Fruit fly (Drosophila melanogaster): ENCODE data around the gene Polr2C.
A peak's percentile ranks its signal among the peaks of the same experiment; 100 is the strongest.

Polr2C gene

dm6 chr2L:13833058-13833457 is at the start of gene Polr2C, which contains the start of the genes GatC and PolG2:
Gene Polr2C, plus strand, starts transcription at chr2L:13833337.
Gene GatC, minus strand, starts transcription at chr2L:13833105.
Gene PolG2, minus strand, starts transcription at chr2L:13833105.
- TF ChIP-seq Mio (GFP tag; optimal IDR thresholded peaks at IDR 0.05) = no peak
- TF ChIP-seq jim (GFP tag; optimal IDR thresholded peaks at IDR 0.05) = no peak
- peak; percentile 18 for TF ChIP-seq ey (GFP tag; optimal IDR thresholded peaks at IDR 0.05)
- TF ChIP-seq psq (GFP tag; optimal IDR thresholded peaks at IDR 0.05) = no peak
- TF ChIP-seq Dfd (GFP tag; optimal IDR thresholded peaks at IDR 0.05) = no peak
- no peak for TF ChIP-seq woc (GFP tag; optimal IDR thresholded peaks at IDR 0.05)
- no peak for TF ChIP-seq sage (GFP tag; optimal IDR thresholded peaks at IDR 0.05)
- TF ChIP-seq Abd-B (GFP tag; optimal IDR thresholded peaks at IDR 0.05) = no peak
- no peak for TF ChIP-seq Vsx2 (GFP tag; optimal IDR thresholded peaks at IDR 0.05; ENCODE audit: partially characterized antibody)
- TF ChIP-seq HLH106 (tag; optimal IDR thresholded peaks at IDR 0.05) = no peak
- TF ChIP-seq CrebA (GFP tag; optimal IDR thresholded peaks at IDR 0.05; ENCODE audit: borderline replicate concordance) = no peak
- TF ChIP-seq OdsH (GFP tag; optimal IDR thresholded peaks at IDR 0.05) = no peak
- no peak for TF ChIP-seq Rel (GFP tag; optimal IDR thresholded peaks at IDR 0.05)
- peak; percentile 0 for TF ChIP-seq Rel (tag; optimal IDR thresholded peaks at IDR 0.05)
- TF ChIP-seq Jra (GFP tag; optimal IDR thresholded peaks at IDR 0.05) = no peak
- TF ChIP-seq Myc (optimal IDR thresholded peaks at IDR 0.05) = peak; percentile 70
- TF ChIP-seq Dif (GFP tag; optimal IDR thresholded peaks at IDR 0.05; ENCODE audit: partially characterized antibody) = peak; percentile 64
- TF ChIP-seq dmrt93B (GFP tag; optimal IDR thresholded peaks at IDR 0.05) = no peak
- TF ChIP-seq Sp1 (GFP tag; optimal IDR thresholded peaks at IDR 0.05) = peak; percentile 3

dm6 chr2L:13784155-13784681 is 48.9 kb upstream of the Polr2C start, which contains the start of gene CG16890:
Gene CG16890, minus strand, starts transcription at chr2L:13784338.
- TF ChIP-seq h (GFP tag; optimal IDR thresholded peaks at IDR 0.05) (peak; percentile 44), ey (GFP tag; optimal IDR thresholded peaks at IDR 0.05) (no peak), Rel (GFP tag; optimal IDR thresholded peaks at IDR 0.05) (no peak), Rel (tag; optimal IDR thresholded peaks at IDR 0.05) (peak; percentile 99)

dm6 chr2L:13790715-13791114 is 42.4 kb upstream of the Polr2C start, which contains the start of gene CG16863:
Gene CG16863, plus strand, starts transcription at chr2L:13790959.
- TF ChIP-seq Abd-B (GFP tag; optimal IDR thresholded peaks at IDR 0.05) (no peak), Rel (GFP tag; optimal IDR thresholded peaks at IDR 0.05) (no peak), Rel (tag; optimal IDR thresholded peaks at IDR 0.05) (peak; percentile 54)

- no peak for TF ChIP-seq usp (GFP tag; optimal IDR thresholded peaks at IDR 0.05)
- no peak for TF ChIP-seq Rel (GFP tag; optimal IDR thresholded peaks at IDR 0.05)
- peak; percentile 47 for TF ChIP-seq Rel (tag; optimal IDR thresholded peaks at IDR 0.05)
Measured at dm6 chr2L:13793405-13793804, 39.7 kb upstream of the Polr2C start, which contains the start of gene Sec71. Gene Sec71, plus strand, starts transcription at chr2L:13793521.

dm6 chr2L:13801166-13801565 is 32.0 kb upstream of the Polr2C start:
- TF ChIP-seq Hr83 (GFP tag; optimal IDR thresholded peaks at IDR 0.05; ENCODE audit: poor library complexity, severe bottlenecking) (no peak), dl (GFP tag; optimal IDR thresholded peaks at IDR 0.05; ENCODE audit: insufficient read depth in 1 of 2, partially characterized antibody in 2 of 2) (no peak), sage (GFP tag; optimal IDR thresholded peaks at IDR 0.05) (no peak), brk (GFP tag; optimal IDR thresholded peaks at IDR 0.05) (no peak), Sp1 (GFP tag; optimal IDR thresholded peaks at IDR 0.05) (no peak), N (GFP tag; optimal IDR thresholded peaks at IDR 0.05) (no peak), h (GFP tag; optimal IDR thresholded peaks at IDR 0.05) (no peak), woc (GFP tag; optimal IDR thresholded peaks at IDR 0.05) (no peak), psq (GFP tag; optimal IDR thresholded peaks at IDR 0.05) (no peak), jim (GFP tag; optimal IDR thresholded peaks at IDR 0.05) (no peak), Dfd (GFP tag; optimal IDR thresholded peaks at IDR 0.05) (no peak), usp (GFP tag; optimal IDR thresholded peaks at IDR 0.05) (no peak), CrebA (GFP tag; optimal IDR thresholded peaks at IDR 0.05; ENCODE audit: borderline replicate concordance) (no peak)

- TF ChIP-seq CrebA (GFP tag; optimal IDR thresholded peaks at IDR 0.05; ENCODE audit: borderline replicate concordance) (no peak), Vsx2 (GFP tag; optimal IDR thresholded peaks at IDR 0.05; ENCODE audit: partially characterized antibody) (no peak), OdsH (GFP tag; optimal IDR thresholded peaks at IDR 0.05) (no peak), lola (GFP tag; optimal IDR thresholded peaks at IDR 0.05) (no peak), Sp1 (GFP tag; optimal IDR thresholded peaks at IDR 0.05) (no peak), foxo (GFP tag; optimal IDR thresholded peaks at IDR 0.05) (no peak), HLH106 (tag; optimal IDR thresholded peaks at IDR 0.05) (no peak), usp (GFP tag; optimal IDR thresholded peaks at IDR 0.05) (no peak), tai (GFP tag; optimal IDR thresholded peaks at IDR 0.05) (no peak), GATAd (GFP tag; optimal IDR thresholded peaks at IDR 0.05) (no peak), Mio (GFP tag; optimal IDR thresholded peaks at IDR 0.05) (no peak), woc (GFP tag; optimal IDR thresholded peaks at IDR 0.05) (no peak), psq (GFP tag; optimal IDR thresholded peaks at IDR 0.05) (no peak), rgr (GFP tag; optimal IDR thresholded peaks at IDR 0.05) (no peak), dl (GFP tag; optimal IDR thresholded peaks at IDR 0.05; ENCODE audit: insufficient read depth in 1 of 2, partially characterized antibody in 2 of 2) (no peak), brk (GFP tag; optimal IDR thresholded peaks at IDR 0.05) (no peak), sv (GFP tag; optimal IDR thresholded peaks at IDR 0.05) (no peak), ey (GFP tag; optimal IDR thresholded peaks at IDR 0.05) (no peak), N (GFP tag; optimal IDR thresholded peaks at IDR 0.05) (no peak), pan (optimal IDR thresholded peaks at IDR 0.05) (no peak)
Measured at dm6 chr2L:13802075-13802639, 31.0 kb upstream of the Polr2C start.

Measured in whole organism, wandering third instar larva.